Worm (Caenorhabditis elegans) whole organism, midembryonic: Measurements from ENCODE around the gene nape-2.
A peak's percentile ranks its signal among the peaks of the same experiment; 100 is the strongest.

ENCODE experiments used
- T22C8.4 ChIP-seq: fragments of 200-800 bp; sonication (Bioruptor generic); IDR thresholded peaks from 2 replicates; pipeline ENCODE4 v1.3.6; 2022; ENCODE audit warnings: missing genetic modification characterization, missing compliant biosample characterization
- cog-1 ChIP-seq: sonication (generic microtip); optimal IDR thresholded peaks from 2 replicates; lab custom pipeline; 2016; ENCODE audit warnings: missing genetic modification characterization, missing compliant biosample characterization
- flt-1 ChIP-seq: fragments of 200-800 bp; sonication (Bioruptor generic); IDR thresholded peaks from 2 replicates; pipeline ENCODE4 v1.3.6; 2022; ENCODE audit warnings: missing genetic modification characterization, missing compliant biosample characterization
- klf-2 ChIP-seq: fragments of 200-800 bp; sonication (Bioruptor generic); conservative IDR thresholded peaks from 2 replicates; pipeline ENCODE4 v1.3.6; 2022; ENCODE audit warnings: missing genetic modification reagents, missing genetic modification characterization, missing compliant biosample characterization
- med-1 ChIP-seq: sonication (generic microtip); optimal IDR thresholded peaks from 2 replicates; lab custom pipeline; 2017; ENCODE audit warnings: missing genetic modification characterization, mild to moderate bottlenecking, missing compliant biosample characterization, antibody characterized with exemption, missing genetic modification reagents; ENCODE audit not compliant: insufficient read depth
- ref-1 ChIP-seq: fragments of 200-800 bp; sonication (Bioruptor generic); conservative IDR thresholded peaks from 2 replicates; pipeline ENCODE4 v1.3.6; 2022; ENCODE audit warnings: missing genetic modification reagents, missing genetic modification characterization, missing compliant biosample characterization
- tab-1 ChIP-seq: fragments of 200-800 bp; sonication (Bioruptor generic); IDR thresholded peaks from 2 replicates; pipeline ENCODE4 v1.3.6; 2022; ENCODE audit warnings: missing genetic modification characterization, missing compliant biosample characterization
- ztf-23 ChIP-seq: fragments of 200-800 bp; sonication (Bioruptor generic); IDR thresholded peaks from 2 replicates; pipeline ENCODE4 v1.3.6; 2022; ENCODE audit warnings: missing genetic modification reagents, missing genetic modification characterization, missing compliant biosample characterization
- ztf-29 ChIP-seq: fragments of 200-800 bp; sonication (Bioruptor generic); IDR thresholded peaks from 2 replicates; pipeline ENCODE4 v1.3.6; 2022; ENCODE audit warnings: missing genetic modification reagents, missing genetic modification characterization, missing compliant biosample characterization

The nape-2 gene

DNA sequence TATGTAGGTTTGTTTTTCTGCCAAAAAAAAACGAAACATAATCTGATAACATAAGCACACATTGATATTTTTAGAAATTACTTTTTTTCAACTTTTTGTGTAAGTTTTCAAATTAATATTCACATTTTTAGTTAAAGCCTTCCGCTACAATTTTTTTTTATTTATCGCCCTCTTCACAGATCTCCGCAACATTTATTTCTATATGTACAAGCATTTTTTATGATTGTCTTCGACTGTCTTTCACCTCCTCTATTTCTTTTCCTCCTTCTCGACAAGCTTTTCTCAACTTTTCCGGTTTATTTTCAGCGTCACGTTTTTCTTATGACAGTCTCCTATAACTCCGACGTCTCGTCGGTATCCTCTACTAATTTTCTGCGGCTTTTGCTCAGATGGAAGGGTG, 17.2 kb upstream of the nape-2 start, which contains the start of gene best-20:
best-20 (plus strand) TSS at position 301 of the 400 bp plus-strand sequence.
- TF ChIP-seq T22C8.4 (no peak), tab-1 (GFP tag; lab: Robert Waterston, UW) (no peak), ref-1 (no peak), med-1 (GFP tag; lab: Kevin White, UChicago) (no peak), flt-1 (no peak), klf-2 (no peak), ztf-23 (GFP tag; lab: Robert Waterston, UW) (no peak), ztf-29 (GFP tag; lab: Robert Waterston, UW) (no peak), cog-1 (tag; lab: Kevin White, UChicago) (no peak)

DNA sequence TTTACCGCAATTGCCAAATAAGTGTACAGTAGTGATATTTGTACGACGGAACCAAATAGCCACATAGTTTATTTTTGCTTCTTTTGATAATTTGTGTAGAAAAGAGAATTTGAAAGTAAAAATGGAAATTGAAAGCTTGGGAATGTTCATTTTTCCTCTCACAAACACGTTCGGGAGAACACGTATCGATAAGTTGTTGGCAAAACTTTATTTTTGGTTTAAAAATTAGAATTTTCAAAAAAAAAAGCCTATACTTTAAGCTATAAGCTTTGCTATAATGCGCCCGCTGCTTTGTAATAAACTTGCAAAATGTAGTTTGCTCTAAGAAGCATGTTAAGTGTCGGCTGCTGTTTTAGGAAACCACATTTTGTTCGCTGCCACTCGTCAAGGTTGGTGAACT, 16.6 kb upstream of the nape-2 start, which contains the start of gene Y37E11AR.7:
Y37E11AR.7 (minus strand) TSS at position 101 of the 400 bp plus-strand sequence.
- TF ChIP-seq klf-2 (no peak), ref-1 (no peak), med-1 (GFP tag; lab: Kevin White, UChicago) (no peak), tab-1 (GFP tag; lab: Robert Waterston, UW) (no peak), ztf-23 (GFP tag; lab: Robert Waterston, UW) (no peak), flt-1 (no peak), cog-1 (tag; lab: Kevin White, UChicago) (no peak), T22C8.4 (no peak), ztf-29 (GFP tag; lab: Robert Waterston, UW) (no peak)

DNA sequence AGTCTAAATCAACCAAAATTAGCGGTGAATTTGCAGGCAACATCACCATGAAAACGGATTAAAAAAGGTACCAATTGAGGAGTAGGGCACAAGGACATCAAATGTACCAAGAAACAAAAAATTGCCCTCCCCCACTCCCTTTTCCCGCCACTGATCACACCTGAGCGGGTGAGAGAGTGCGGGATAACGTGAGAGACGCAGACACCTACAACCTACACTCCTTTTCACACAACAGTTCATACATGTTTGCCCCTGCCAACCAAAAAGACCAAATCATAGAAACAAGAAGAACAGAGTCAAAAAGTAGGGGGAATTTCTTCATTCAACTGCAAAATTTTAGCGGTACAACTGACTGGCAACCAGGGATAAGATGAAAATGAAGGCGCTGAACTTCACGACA, 13.6 kb upstream of the nape-2 start:
- TF ChIP-seq ztf-23 (GFP tag; lab: Robert Waterston, UW) (no peak), ref-1 (no peak), klf-2 (no peak)

DNA sequence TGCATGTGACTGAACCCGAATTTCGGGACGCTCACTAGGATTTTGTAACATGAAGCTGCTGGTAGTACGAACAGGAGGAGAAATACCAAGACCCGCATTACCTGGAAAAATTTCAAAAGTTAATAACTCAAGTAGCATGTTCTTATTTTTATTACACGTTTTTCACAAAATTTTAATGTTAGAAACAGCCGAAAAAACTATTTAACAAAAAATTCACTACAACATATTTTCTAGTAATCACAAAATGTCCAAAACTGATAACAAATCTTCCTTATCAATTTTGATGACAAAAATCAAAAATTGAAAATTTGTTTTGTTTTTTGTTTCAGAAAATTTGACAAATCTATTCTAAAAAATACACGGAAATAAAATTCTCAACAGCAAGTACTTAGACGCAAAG, 12.3 kb upstream of the nape-2 start, which contains the start of gene ugt-45:
ugt-45 (minus strand) TSS at position 101 of the 400 bp plus-strand sequence.
- TF ChIP-seq med-1 (GFP tag; lab: Kevin White, UChicago) = no peak
- no peak for TF ChIP-seq T22C8.4
- TF ChIP-seq flt-1 = no peak
- no peak for TF ChIP-seq klf-2
- TF ChIP-seq ref-1 = no peak
- no peak for TF ChIP-seq ztf-23 (GFP tag; lab: Robert Waterston, UW)
- TF ChIP-seq tab-1 (GFP tag; lab: Robert Waterston, UW) = no peak
- no peak for TF ChIP-seq cog-1 (tag; lab: Kevin White, UChicago)
- no peak for TF ChIP-seq ztf-29 (GFP tag; lab: Robert Waterston, UW)

DNA sequence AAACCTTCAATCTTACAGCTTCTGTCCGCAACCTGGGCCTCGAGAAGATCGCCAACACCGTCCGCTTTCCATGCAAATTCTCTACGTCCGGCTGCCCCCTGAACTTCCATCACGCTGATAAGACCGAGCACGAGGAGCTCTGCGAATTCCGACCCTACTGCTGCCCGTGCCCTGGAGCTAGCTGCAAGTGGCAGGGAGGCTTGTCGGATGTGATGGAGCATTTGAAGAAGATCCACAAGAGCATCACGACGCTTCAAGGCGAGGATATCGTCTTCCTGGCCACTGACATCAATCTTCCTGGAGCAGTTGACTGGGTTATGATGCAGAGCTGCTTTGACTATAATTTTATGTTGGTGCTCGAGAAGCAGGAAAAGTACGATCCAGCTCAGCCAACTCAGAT, 7.1 kb upstream of the nape-2 start:
- no peak for TF ChIP-seq klf-2
- TF ChIP-seq tab-1 (GFP tag; lab: Robert Waterston, UW) = no peak
- no peak for TF ChIP-seq ztf-29 (GFP tag; lab: Robert Waterston, UW)
- no peak for TF ChIP-seq cog-1 (tag; lab: Kevin White, UChicago)
- no peak for TF ChIP-seq T22C8.4
- no peak for TF ChIP-seq ref-1
- TF ChIP-seq ztf-23 (GFP tag; lab: Robert Waterston, UW) = no peak

DNA sequence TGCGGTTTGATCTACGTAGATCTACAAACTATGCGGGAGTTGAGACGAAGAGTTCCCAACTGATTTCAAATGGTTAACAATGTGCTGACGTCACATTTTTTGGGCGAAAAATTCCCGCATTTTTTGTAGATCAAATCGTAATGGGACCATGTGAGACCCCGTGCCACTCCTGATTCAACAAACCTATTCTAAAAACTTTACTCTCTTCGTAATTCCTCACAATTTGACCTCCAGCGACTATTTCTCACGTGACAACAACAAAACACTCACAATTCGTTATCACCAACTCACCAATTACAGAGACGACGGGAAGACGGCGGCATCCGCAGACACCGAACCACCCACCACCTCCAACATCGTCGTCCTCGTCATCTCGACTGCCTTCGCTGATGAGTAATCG, 5.0 kb upstream of the nape-2 start, which contains the start of gene siah-1:
siah-1 (plus strand) TSS at position 301 of the 400 bp plus-strand sequence.
- TF ChIP-seq med-1 (GFP tag; lab: Kevin White, UChicago) = no peak
- no peak for TF ChIP-seq flt-1
- TF ChIP-seq klf-2 = no peak
- no peak for TF ChIP-seq ref-1
- no peak for TF ChIP-seq T22C8.4
- no peak for TF ChIP-seq ztf-23 (GFP tag; lab: Robert Waterston, UW)
- TF ChIP-seq ztf-29 (GFP tag; lab: Robert Waterston, UW) = no peak
- no peak for TF ChIP-seq tab-1 (GFP tag; lab: Robert Waterston, UW)
- TF ChIP-seq cog-1 (tag; lab: Kevin White, UChicago) = no peak

DNA sequence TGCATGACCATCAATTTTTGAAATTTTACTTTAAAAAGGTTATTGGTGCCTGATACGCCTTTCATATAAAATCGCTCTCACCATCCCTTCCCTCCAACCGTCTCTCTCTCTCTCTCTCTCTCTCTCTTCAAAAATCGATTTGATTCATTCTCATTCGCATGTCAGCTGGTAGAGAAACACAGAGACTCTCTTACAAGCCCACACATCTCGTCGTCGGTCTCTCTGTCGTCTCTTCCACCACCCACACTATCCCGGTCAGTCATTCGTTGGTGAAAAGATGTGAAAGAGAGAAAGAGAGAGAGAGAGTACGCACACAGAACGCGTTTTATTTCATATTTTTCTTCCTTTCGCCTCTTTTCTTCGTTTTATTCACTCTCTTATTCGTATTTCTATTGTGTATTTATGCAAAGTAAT, 3.7 kb upstream of the nape-2 start:
- TF ChIP-seq flt-1 (0 out of 2 replicates have a peak, but pooled peaks have one; percentile 47), cog-1 (tag; lab: Kevin White, UChicago) (peak; percentile 79), ztf-23 (GFP tag; lab: Robert Waterston, UW) (no peak), tab-1 (GFP tag; lab: Robert Waterston, UW) (no peak), ztf-29 (GFP tag; lab: Robert Waterston, UW) (no peak), ref-1 (no peak), klf-2 (no peak), T22C8.4 (peak; percentile 85), med-1 (GFP tag; lab: Kevin White, UChicago) (no peak)

DNA sequence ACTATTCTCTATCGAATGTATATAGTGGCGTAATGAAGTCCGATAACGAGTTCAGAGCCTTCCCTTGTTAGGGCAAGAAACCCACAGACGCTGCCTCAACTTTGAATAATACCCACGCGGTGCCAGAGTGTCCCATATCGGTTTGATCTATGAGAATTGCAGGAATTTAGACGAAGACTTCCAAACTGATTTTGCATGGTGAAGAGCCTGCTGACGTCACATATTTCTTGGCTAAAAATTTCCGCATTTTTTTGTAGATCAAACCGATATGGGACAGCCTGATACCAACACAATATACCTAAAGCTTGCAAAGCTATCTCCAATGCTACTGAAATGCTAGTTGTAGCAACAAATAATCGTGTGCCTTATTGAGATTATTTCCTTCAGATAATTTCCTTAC, 3.1 kb upstream of the nape-2 start:
- TF ChIP-seq T22C8.4 (no peak), ztf-23 (GFP tag; lab: Robert Waterston, UW) (no peak), ztf-29 (GFP tag; lab: Robert Waterston, UW) (no peak)

DNA sequence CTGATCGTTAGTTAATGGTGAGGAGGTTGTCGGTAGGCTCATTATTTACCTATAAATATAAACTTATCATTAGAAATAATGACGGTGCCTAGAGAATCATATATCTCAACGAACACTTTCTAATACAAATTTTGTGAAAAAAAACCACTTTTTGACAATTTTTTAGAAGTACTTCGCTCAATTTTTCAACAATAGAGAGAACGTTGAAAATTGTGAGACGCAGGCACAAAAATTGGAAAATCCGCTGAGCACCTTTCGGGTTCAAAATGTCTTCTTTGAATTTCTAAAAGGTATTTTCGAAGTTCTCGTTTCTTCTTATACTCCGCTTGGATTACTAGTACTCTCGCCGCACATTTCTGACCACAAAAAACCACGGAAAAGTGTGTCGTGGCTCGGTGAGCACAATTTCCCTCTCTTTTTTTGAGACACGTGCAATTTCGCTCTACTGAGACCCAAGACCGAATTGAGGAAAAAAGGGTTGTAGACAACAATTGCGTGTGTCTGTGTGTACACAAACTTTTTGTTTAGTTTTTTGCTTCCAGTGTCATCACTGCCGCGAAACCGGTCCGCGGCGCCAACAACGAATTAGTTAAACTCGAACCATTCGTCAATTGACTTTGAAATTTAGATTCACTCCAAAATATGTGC, 2.2 kb upstream of the nape-2 start, which contains the start of gene nape-1:
nape-1 (minus strand) TSS at position 51 of the 648 bp plus-strand sequence.
- TF ChIP-seq med-1 (GFP tag; lab: Kevin White, UChicago) (no peak), ztf-23 (GFP tag; lab: Robert Waterston, UW) (no peak), klf-2 (no peak), tab-1 (GFP tag; lab: Robert Waterston, UW) (no peak), T22C8.4 (no peak), ref-1 (no peak), ztf-29 (GFP tag; lab: Robert Waterston, UW) (no peak), cog-1 (tag; lab: Kevin White, UChicago) (no peak), flt-1 (no peak)

DNA sequence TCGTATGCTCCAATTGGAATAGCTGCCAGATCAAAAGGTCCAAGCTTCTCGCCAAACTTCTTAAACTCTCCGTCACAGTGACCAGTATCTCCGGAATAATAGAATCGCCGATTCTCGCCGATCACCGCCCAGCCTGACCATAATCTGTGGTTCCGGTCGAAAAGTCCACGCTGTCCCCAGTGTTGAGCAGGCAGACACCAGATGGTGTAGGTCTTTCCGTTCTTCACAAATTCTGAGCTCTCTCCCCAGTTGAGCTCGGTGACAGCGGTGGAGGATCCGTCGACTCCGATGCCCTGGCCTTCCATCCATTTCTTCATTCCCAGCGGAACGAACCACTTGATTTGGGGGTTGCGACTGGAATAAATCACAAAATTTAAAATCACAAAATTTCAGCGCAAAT, 2.5 kb downstream of the nape-2 start:
- TF ChIP-seq tab-1 (GFP tag; lab: Robert Waterston, UW) (no peak), klf-2 (no peak), ztf-23 (GFP tag; lab: Robert Waterston, UW) (no peak), ztf-29 (GFP tag; lab: Robert Waterston, UW) (no peak), ref-1 (no peak), med-1 (GFP tag; lab: Kevin White, UChicago) (no peak), flt-1 (no peak), T22C8.4 (no peak)
